Worm (Caenorhabditis elegans): ENCODE measurements around the gene Y69E1A.8.

ce11 chrIV:11006868-11007267, 40.5 kb downstream of the Y69E1A.8 start:
- TF ChIP-seq nhr-6 (tag; optimal IDR thresholded peaks at IDR 0.05) (no peak), R02D3.7 (tag; optimal IDR thresholded peaks at IDR 0.05) (no peak), nhr-10 (tag; optimal IDR thresholded peaks at IDR 0.05) (no peak), ZK546.5 (tag; optimal IDR thresholded peaks at IDR 0.05) (no peak), mab-5 (tag; optimal IDR thresholded peaks at IDR 0.05) (no peak), blmp-1 (tag; optimal IDR thresholded peaks at IDR 0.05; ENCODE audit: insufficient read depth) (no peak), snpc-4 (tag; optimal IDR thresholded peaks at IDR 0.05) (no peak), sma-9 (GFP tag; optimal IDR thresholded peaks at IDR 0.05) (no peak), sma-9 (tag; optimal IDR thresholded peaks at IDR 0.05) (no peak), mdl-1 (tag; optimal IDR thresholded peaks at IDR 0.05) (no peak), ceh-16 (tag; optimal IDR thresholded peaks at IDR 0.05) (no peak), nhr-25 (tag; optimal IDR thresholded peaks at IDR 0.05) (no peak)

All from whole organism, L2 larva.